Worm (Caenorhabditis elegans) whole organism, late embryonic: ENCODE results near the gene Y27F2A.6.

Source experiments
- fax-1 ChIP-seq: sonication (generic microtip); optimal IDR thresholded peaks from 2 replicates; lab custom pipeline; 2016; ENCODE audit warnings: missing genotype, missing genetic modification characterization, missing compliant biosample characterization
- fkh-6 ChIP-seq: sonication (generic microtip); optimal IDR thresholded peaks from 2 replicates; lab custom pipeline; 2016; ENCODE audit warnings: missing genetic modification characterization, missing compliant biosample characterization
- nfya-1 ChIP-seq: sonication (generic microtip); optimal IDR thresholded peaks from 2 replicates; lab custom pipeline; 2017; ENCODE audit warnings: missing genetic modification characterization, mild to moderate bottlenecking, missing compliant biosample characterization, antibody characterized with exemption, moderate library complexity
- nhr-11 ChIP-seq: fragments of 150-350 bp; optimal IDR thresholded peaks from 2 replicates; lab custom pipeline; 2014; ENCODE audit warnings: missing biosample characterization, missing genetic modification characterization
- npax-4 ChIP-seq: sonication (generic microtip); optimal IDR thresholded peaks from 2 replicates; lab custom pipeline; 2016; ENCODE audit warnings: missing genetic modification characterization, missing compliant biosample characterization
- ref-2 ChIP-seq: sonication (generic microtip); optimal IDR thresholded peaks from 2 replicates; lab custom pipeline; 2016; ENCODE audit warnings: missing genetic modification characterization, missing compliant biosample characterization
- sdc-2 ChIP-seq: sonication (generic microtip); optimal IDR thresholded peaks from 2 replicates; lab custom pipeline; 2016; ENCODE audit warnings: missing genotype, missing genetic modification characterization, missing compliant biosample characterization
- unc-86 ChIP-seq: sonication (generic microtip); optimal IDR thresholded peaks from 2 replicates; lab custom pipeline; 2016; ENCODE audit warnings: missing genetic modification characterization, missing compliant biosample characterization

DNA sequence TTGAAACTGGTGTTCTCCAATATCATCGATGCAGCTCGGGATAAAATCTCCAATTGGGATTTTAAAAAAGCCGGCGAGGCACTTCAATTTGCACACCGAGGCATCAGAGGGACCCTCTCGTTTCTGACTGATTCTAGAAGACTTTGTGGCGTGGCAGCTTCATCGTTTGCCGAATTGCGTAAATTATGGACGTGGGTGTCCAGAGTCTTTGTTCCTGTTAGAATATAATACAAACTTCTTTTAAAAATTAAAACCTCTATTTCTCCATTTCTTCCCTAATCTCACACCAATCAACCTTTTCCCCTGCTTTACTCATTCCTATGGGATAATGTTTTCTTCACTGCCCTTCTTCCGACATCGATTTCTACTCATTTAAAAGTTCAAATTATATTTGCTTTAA, 27.2 kb upstream of the Y27F2A.6 start, which contains the start of gene ZC239.5:
- no peak for TF ChIP-seq ref-2
- TF ChIP-seq sdc-2 (tag; lab: Kevin White, UChicago), result no peak
- no peak for TF ChIP-seq fkh-6 (tag; lab: Kevin White, UChicago)
- no peak for TF ChIP-seq nhr-11 (tag; lab: Kevin White, UChicago)
- TF ChIP-seq fax-1 (tag; lab: Kevin White, UChicago), result no peak
- no peak for TF ChIP-seq npax-4 (tag; lab: Kevin White, UChicago)
- no peak for TF ChIP-seq nfya-1 (tag; lab: Kevin White, UChicago)
- no peak for TF ChIP-seq unc-86 (tag; lab: Kevin White, UChicago)
